Fruit fly (Drosophila melanogaster) whole organism, adult: ENCODE data around the gene Sfp38D.

Experiments
- CG11617 ChIP-seq: fragments of 200-800 bp; sonication (Bioruptor generic); optimal IDR thresholded peaks from 2 replicates; lab custom pipeline; 2017; ENCODE audit warnings: mild to moderate bottlenecking, missing biosample characterization, missing genetic modification reagents, missing genetic modification characterization
- CG12768 ChIP-seq: fragments of 200-800 bp; sonication (Bioruptor generic); optimal IDR thresholded peaks from 2 replicates; lab custom pipeline; 2017; ENCODE audit warnings: missing biosample characterization, missing genetic modification characterization, mild to moderate bottlenecking, moderate library complexity, missing genetic modification reagents
- CG14711 ChIP-seq: fragments of 200-800 bp; sonication (Bioruptor generic); optimal IDR thresholded peaks from 2 replicates; lab custom pipeline; 2018; ENCODE audit warnings: missing biosample characterization, mild to moderate bottlenecking, missing genetic modification characterization, moderate library complexity
- CG1620 ChIP-seq: fragments of 200-800 bp; sonication (Bioruptor generic); optimal IDR thresholded peaks from 2 replicates; lab custom pipeline; 2016; ENCODE audit warnings: missing biosample characterization, missing genetic modification characterization
- CG33017 ChIP-seq: fragments of 200-800 bp; sonication (Bioruptor generic); optimal IDR thresholded peaks from 2 replicates; lab custom pipeline; 2018; ENCODE audit warnings: missing biosample characterization, mild to moderate bottlenecking, missing genetic modification characterization, moderate library complexity
- CG5204 ChIP-seq: fragments of 200-800 bp; sonication (Bioruptor generic); optimal IDR thresholded peaks from 2 replicates; lab custom pipeline; 2016; ENCODE audit warnings: missing biosample characterization, missing genetic modification characterization
- CG7045 ChIP-seq: fragments of 200-800 bp; sonication (Bioruptor generic); optimal IDR thresholded peaks from 2 replicates; lab custom pipeline; 2017; ENCODE audit warnings: missing biosample characterization, mild to moderate bottlenecking, missing genetic modification characterization
- CG7101 ChIP-seq: fragments of 200-800 bp; sonication (Bioruptor generic); optimal IDR thresholded peaks from 2 replicates; lab custom pipeline; 2018; ENCODE audit warnings: missing biosample characterization, mild to moderate bottlenecking, missing genetic modification characterization, moderate library complexity
- Clk ChIP-seq: fragments of 200-800 bp; sonication (Bioruptor generic); optimal IDR thresholded peaks from 2 replicates; lab custom pipeline; 2017; ENCODE audit warnings: missing biosample characterization, missing genetic modification characterization
- Crg-1 ChIP-seq: fragments of 200-800 bp; sonication (Bioruptor generic); optimal IDR thresholded peaks from 2 replicates; lab custom pipeline; 2016; ENCODE audit warnings: missing biosample characterization, missing genetic modification characterization
- Hr96 ChIP-seq: fragments of 200-800 bp; sonication (Bioruptor generic); optimal IDR thresholded peaks from 2 replicates; lab custom pipeline; 2016; ENCODE audit warnings: missing biosample characterization, missing genetic modification characterization
- Mnt ChIP-seq: fragments of 200-800 bp; sonication (Bioruptor generic); optimal IDR thresholded peaks from 2 replicates; lab custom pipeline; 2016; ENCODE audit warnings: missing biosample characterization, mild to moderate bottlenecking, missing genetic modification characterization
- bab1 ChIP-seq: fragments of 200-800 bp; sonication (Bioruptor generic); optimal IDR thresholded peaks from 3 replicates; lab custom pipeline; 2019; ENCODE audit warnings: missing biosample characterization, mild to moderate bottlenecking, missing genetic modification characterization, moderate library complexity
- cic ChIP-seq: fragments of 200-800 bp; sonication (Bioruptor generic); optimal IDR thresholded peaks from 2 replicates; lab custom pipeline; 2017; ENCODE audit warnings: missing biosample characterization, mild to moderate bottlenecking, missing genetic modification characterization, moderate library complexity
- cnc ChIP-seq, 2 experiments: fragments of >200 bp; optimal IDR thresholded peaks; 2 replicates each; lab custom pipeline; 2017
- kay ChIP-seq: fragments of 200-800 bp; sonication (Bioruptor generic); peaks from one replicate; lab custom pipeline; 2016; ENCODE audit warnings: missing biosample characterization, missing genetic modification characterization, borderline replicate concordance
- ovo ChIP-seq: fragments of 200-800 bp; sonication (Bioruptor generic); optimal IDR thresholded peaks from 2 replicates; lab custom pipeline; 2016; ENCODE audit warnings: missing biosample characterization, missing genetic modification characterization
- pad ChIP-seq: fragments of 200-800 bp; sonication (Bioruptor generic); optimal IDR thresholded peaks from 3 replicates; lab custom pipeline; 2017; ENCODE audit warnings: missing biosample characterization, missing genetic modification characterization, mild to moderate bottlenecking, moderate library complexity, missing genetic modification reagents
- tj ChIP-seq: fragments of 200-800 bp; sonication (Bioruptor generic); optimal IDR thresholded peaks from 3 replicates; lab custom pipeline; 2017; ENCODE audit warnings: missing biosample characterization, mild to moderate bottlenecking, missing genetic modification characterization, moderate library complexity
- toe ChIP-seq: fragments of 200-800 bp; sonication (Bioruptor generic); optimal IDR thresholded peaks from 2 replicates; lab custom pipeline; 2016; ENCODE audit warnings: missing biosample characterization, missing genetic modification characterization

Sfp38D gene

dm6 chr2L:20639821-20640220 is 896 bp upstream of the Sfp38D start, which contains the start of gene CG31680:
Gene CG31680 (plus strand): TSS chr2L:20640121.
- TF ChIP-seq cnc (optimal IDR thresholded peaks at IDR 0.05; lab: Kevin White, UChicago) (no peak), tj (GFP tag; lab: Kevin White, UChicago) (no peak), ovo (GFP tag; lab: Kevin White, UChicago) (no peak), toe (GFP tag; lab: Kevin White, UChicago) (no peak), CG12768 (no peak), Hr96 (GFP tag; lab: Kevin White, UChicago) (no peak), CG5204 (no peak), Clk (GFP tag; lab: Kevin White, UChicago) (no peak), cic (GFP tag; lab: Kevin White, UChicago) (no peak), CG7101 (tag; lab: Kevin White, UChicago) (no peak), CG33017 (tag; lab: Kevin White, UChicago) (no peak), CG1620 (GFP tag; lab: Kevin White, UChicago) (no peak), pad (GFP tag; lab: Kevin White, UChicago) (no peak), CG11617 (no peak), Crg-1 (GFP tag; lab: Kevin White, UChicago) (no peak), kay (no peak), bab1 (GFP tag; lab: Kevin White, UChicago) (no peak), CG14711 (tag; lab: Kevin White, UChicago) (no peak), Mnt (GFP tag; lab: Kevin White, UChicago) (no peak)

dm6 chr2L:20643144-20643543 is 2.4 kb downstream of the Sfp38D start, which contains the start of gene CG17470:
Gene CG17470 (minus strand): TSS chr2L:20643244.
- TF ChIP-seq CG7101 (tag; lab: Kevin White, UChicago), result no peak
- no peak for TF ChIP-seq CG11617
- no peak for TF ChIP-seq CG33017 (tag; lab: Kevin White, UChicago)
- no peak for TF ChIP-seq Mnt (GFP tag; lab: Kevin White, UChicago)

DNA sequence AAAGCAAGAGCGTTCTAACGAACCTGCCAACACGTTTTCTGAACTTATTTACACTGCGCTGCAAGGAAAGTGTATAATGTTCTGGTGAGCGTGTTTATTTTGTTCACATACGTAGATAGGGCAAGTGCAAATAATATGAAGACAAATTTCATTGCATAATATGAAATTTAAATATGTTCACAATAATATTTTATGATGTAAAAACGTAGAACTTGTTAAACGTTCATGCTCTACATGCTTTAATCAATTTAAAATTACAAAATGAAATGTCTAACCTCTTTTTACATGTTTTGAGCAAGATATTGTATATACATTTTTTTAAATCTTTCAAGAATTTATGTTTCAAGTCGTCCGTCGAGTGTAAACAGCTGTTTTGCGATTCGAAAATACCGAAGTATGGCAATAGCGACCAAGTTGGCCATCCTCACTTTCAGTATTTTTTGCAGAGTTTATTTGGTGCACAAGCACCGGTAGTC is 4.7 kb downstream of the Sfp38D start, which contains the start of the genes phr6-4 and CG2608:
phr6-4 (minus strand) TSS at position 398 of the 476 bp plus-strand sequence.
CG2608 (plus strand) TSS at position 429 of the 476 bp plus-strand sequence.
- peak; percentile 76 for TF ChIP-seq CG1620 (GFP tag; lab: Kevin White, UChicago)
- TF ChIP-seq CG14711 (tag; lab: Kevin White, UChicago), result peak; percentile 86
- TF ChIP-seq kay, result peak; percentile 90
- TF ChIP-seq CG7045 (GFP tag; lab: Kevin White, UChicago), result peak; percentile 92
- peak; percentile 72 for TF ChIP-seq pad (GFP tag; lab: Kevin White, UChicago)
- peak; percentile 42 for TF ChIP-seq cic (GFP tag; lab: Kevin White, UChicago)
- peak; percentile 92 for TF ChIP-seq CG11617
- peak; percentile 89 for TF ChIP-seq CG12768
- peak; percentile 71 for TF ChIP-seq Hr96 (GFP tag; lab: Kevin White, UChicago)
- TF ChIP-seq Clk (GFP tag; lab: Kevin White, UChicago), result peak; percentile 23
- TF ChIP-seq ovo (GFP tag; lab: Kevin White, UChicago), result peak; percentile 40
- TF ChIP-seq cnc (optimal IDR thresholded peaks at IDR 0.05; lab: Kevin White, UChicago), result no peak
- TF ChIP-seq CG33017 (tag; lab: Kevin White, UChicago), result peak; percentile 91
- peak; percentile 89 for TF ChIP-seq bab1 (GFP tag; lab: Kevin White, UChicago)
- peak; percentile 91 for TF ChIP-seq CG7101 (tag; lab: Kevin White, UChicago)
- peak; percentile 58 for TF ChIP-seq tj (GFP tag; lab: Kevin White, UChicago)
- TF ChIP-seq CG5204, result no peak
- peak; percentile 73 for TF ChIP-seq Crg-1 (GFP tag; lab: Kevin White, UChicago)
- TF ChIP-seq toe (GFP tag; lab: Kevin White, UChicago), result peak; percentile 74
- peak; percentile 72 for TF ChIP-seq Mnt (GFP tag; lab: Kevin White, UChicago)

dm6 chr2L:20647240-20647908 is 6.7 kb downstream of the Sfp38D start:
- no peak for TF ChIP-seq Clk (GFP tag; lab: Kevin White, UChicago)
- no peak for TF ChIP-seq bab1 (GFP tag; lab: Kevin White, UChicago)
- TF ChIP-seq Mnt (GFP tag; lab: Kevin White, UChicago), result peak; percentile 97
- no peak for TF ChIP-seq ovo (GFP tag; lab: Kevin White, UChicago)
- no peak for TF ChIP-seq CG33017 (tag; lab: Kevin White, UChicago)
- TF ChIP-seq cic (GFP tag; lab: Kevin White, UChicago), result no peak
- peak; percentile 1 for TF ChIP-seq CG7101 (tag; lab: Kevin White, UChicago)
- TF ChIP-seq Hr96 (GFP tag; lab: Kevin White, UChicago), result no peak
- peak; percentile 15 for TF ChIP-seq CG11617
- TF ChIP-seq CG1620 (GFP tag; lab: Kevin White, UChicago), result peak; percentile 3
- TF ChIP-seq CG7045 (GFP tag; lab: Kevin White, UChicago), result no peak
- TF ChIP-seq kay, result peak; percentile 92
- peak; percentile 22 for TF ChIP-seq Crg-1 (GFP tag; lab: Kevin White, UChicago)
- TF ChIP-seq CG12768, result no peak
- no peak for TF ChIP-seq tj (GFP tag; lab: Kevin White, UChicago)
- TF ChIP-seq pad (GFP tag; lab: Kevin White, UChicago), result no peak
- peak; percentile 25 for TF ChIP-seq toe (GFP tag; lab: Kevin White, UChicago)
- no peak for TF ChIP-seq CG5204
- peak; percentile 22 for TF ChIP-seq CG14711 (tag; lab: Kevin White, UChicago)
- no peak for TF ChIP-seq cnc (optimal IDR thresholded peaks at IDR 0.05; lab: Kevin White, UChicago)

DNA sequence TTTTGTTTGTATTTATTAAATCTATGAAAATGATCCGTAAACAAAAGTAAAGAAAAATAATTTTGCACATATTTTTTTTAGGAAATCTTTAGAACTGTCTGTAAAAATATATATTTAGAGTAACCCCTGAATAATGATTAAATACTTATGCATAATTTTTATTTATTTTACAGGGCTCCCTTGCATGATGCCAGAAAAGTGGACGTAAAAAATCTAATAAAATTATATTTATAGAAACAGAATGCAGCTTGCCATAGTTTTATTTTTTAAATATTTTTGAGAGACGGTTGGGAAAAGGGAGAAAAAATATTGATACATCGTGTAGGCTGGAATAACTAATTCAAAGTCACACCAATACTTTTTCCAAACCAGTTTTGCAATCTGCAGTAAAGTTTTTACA is 7.9 kb downstream of the Sfp38D start, which contains the start of gene CG18810:
CG18810 (plus strand) TSS at position 301 of the 400 bp plus-strand sequence.
- TF ChIP-seq CG5204, result no peak
- TF ChIP-seq cic (GFP tag; lab: Kevin White, UChicago), result no peak
- TF ChIP-seq ovo (GFP tag; lab: Kevin White, UChicago), result no peak
- TF ChIP-seq toe (GFP tag; lab: Kevin White, UChicago), result no peak
- no peak for TF ChIP-seq Mnt (GFP tag; lab: Kevin White, UChicago)
- TF ChIP-seq CG14711 (tag; lab: Kevin White, UChicago), result no peak
- TF ChIP-seq tj (GFP tag; lab: Kevin White, UChicago), result no peak
- no peak for TF ChIP-seq bab1 (GFP tag; lab: Kevin White, UChicago)
- no peak for TF ChIP-seq CG1620 (GFP tag; lab: Kevin White, UChicago)
- TF ChIP-seq Clk (GFP tag; lab: Kevin White, UChicago), result no peak
- TF ChIP-seq CG7045 (GFP tag; lab: Kevin White, UChicago), result no peak
- TF ChIP-seq CG12768, result no peak
- no peak for TF ChIP-seq kay
- no peak for TF ChIP-seq Crg-1 (GFP tag; lab: Kevin White, UChicago)
- no peak for TF ChIP-seq CG7101 (tag; lab: Kevin White, UChicago)
- no peak for TF ChIP-seq cnc (optimal IDR thresholded peaks at IDR 0.05; lab: Kevin White, UChicago)
- TF ChIP-seq pad (GFP tag; lab: Kevin White, UChicago), result no peak
- no peak for TF ChIP-seq CG33017 (tag; lab: Kevin White, UChicago)
